Fruit fly (Drosophila melanogaster) Kc167 (cell line): ENCODE data around the gene PTPMT1.

ENCODE experiments used
- Sin3A ChIP-seq: fragments of >200 bp; optimal IDR thresholded peaks from 2 replicates; lab custom pipeline; 2018; ENCODE audit warnings: missing external identifiers
- h ChIP-seq: fragments of >200 bp; optimal IDR thresholded peaks from 3 replicates; lab custom pipeline; 2018; ENCODE audit warnings: missing external identifiers
- insv ChIP-seq: fragments of >200 bp; optimal IDR thresholded peaks from 3 replicates; lab custom pipeline; 2018; ENCODE audit warnings: missing external identifiers
- psq ChIP-seq: fragments of >200 bp; optimal IDR thresholded peaks from 2 replicates; lab custom pipeline; 2017; ENCODE audit warnings: missing external identifiers
- ttk ChIP-seq: sonication (Bioruptor generic); optimal IDR thresholded peaks from 2 replicates; lab custom pipeline; 2017; ENCODE audit warnings: missing external identifiers

dm6 chr3R:23740968-23741367 is 17.2 kb upstream of the PTPMT1 start:
- TF ChIP-seq ttk (no peak), Sin3A (no peak), h (lab: Kevin White, UChicago) (no peak), psq (lab: Kevin White, UChicago) (no peak), insv (no peak)
